Worm (Caenorhabditis elegans) whole organism, young adult: ENCODE data around the gene bre-1.

Source experiments
- B0035.1 ChIP-seq: sonication (generic microtip); optimal IDR thresholded peaks from 2 replicates; lab custom pipeline; 2016; ENCODE audit warnings: missing genetic modification characterization, mild to moderate bottlenecking, missing compliant biosample characterization, missing genotype, missing genetic modification reagents
- F10E7.11 ChIP-seq: sonication (generic microtip); optimal IDR thresholded peaks from 2 replicates; lab custom pipeline; 2017; ENCODE audit warnings: mild to moderate bottlenecking, missing genetic modification characterization, moderate library complexity, missing compliant biosample characterization
- F33H1.4 ChIP-seq: fragments of 200-800 bp; sonication (Bioruptor generic); IDR thresholded peaks from 2 replicates; pipeline ENCODE4 v1.3.6; 2022; ENCODE audit warnings: missing genetic modification reagents, missing genetic modification characterization, missing compliant biosample characterization
- T07F8.4 ChIP-seq: sonication (generic microtip); optimal IDR thresholded peaks from 2 replicates; lab custom pipeline; 2016; ENCODE audit warnings: mild to moderate bottlenecking, missing genetic modification characterization, moderate library complexity, missing compliant biosample characterization
- Y53F4B.3 ChIP-seq: fragments of 200-800 bp; sonication (Bioruptor generic); IDR thresholded peaks from 2 replicates; pipeline ENCODE4 v1.3.6; 2022; ENCODE audit warnings: missing genetic modification reagents, missing genetic modification characterization, missing compliant biosample characterization
- Y79H2A.3 ChIP-seq: fragments of 200-800 bp; sonication (Bioruptor generic); conservative IDR thresholded peaks from 2 replicates; pipeline ENCODE4 v1.3.6; 2022; ENCODE audit warnings: missing genetic modification reagents, missing genetic modification characterization, missing compliant biosample characterization
- Y95B8A.8 ChIP-seq: fragments of 200-800 bp; sonication (Bioruptor generic); IDR thresholded peaks from 2 replicates; pipeline ENCODE4 v1.3.6; 2022; ENCODE audit warnings: missing genetic modification reagents, missing genetic modification characterization, missing compliant biosample characterization
- ZK185.1 ChIP-seq: sonication (generic microtip); optimal IDR thresholded peaks from 2 replicates; lab custom pipeline; 2016; ENCODE audit warnings: mild to moderate bottlenecking, missing genetic modification characterization, missing compliant biosample characterization; ENCODE audit not compliant: poor library complexity, severe bottlenecking
- ama-1 ChIP-seq, 3 experiments: fragments of 150-350 bp in 1 of 3; sonication (generic microtip) in 2 of 3; optimal IDR thresholded peaks; 2 replicates each; lab custom pipeline; 2014 to 2018; ENCODE audit warnings: missing biosample characterization in 2 of 3, missing genetic modification characterization in 2 of 3, missing genetic modification reagents in 2 of 3
- aptf-2 ChIP-seq: fragments of 200-800 bp; sonication (Bioruptor generic); conservative IDR thresholded peaks from 2 replicates; pipeline ENCODE4 v1.3.6; 2022; ENCODE audit warnings: missing genetic modification reagents, missing genetic modification characterization, missing compliant biosample characterization
- ccch-3 ChIP-seq: fragments of 200-800 bp; sonication (Bioruptor generic); optimal IDR thresholded peaks from 2 replicates; lab custom pipeline; 2018; ENCODE audit warnings: mild to moderate bottlenecking, missing genetic modification characterization, missing compliant biosample characterization
- cebp-2 ChIP-seq: fragments of 200-800 bp; sonication (Bioruptor generic); IDR thresholded peaks from 2 replicates; pipeline ENCODE4 v1.3.6; 2022; ENCODE audit warnings: missing genetic modification characterization, missing compliant biosample characterization
- egl-18 ChIP-seq: fragments of 200-800 bp; sonication (Bioruptor generic); IDR thresholded peaks from 2 replicates; pipeline ENCODE4 v1.3.6; 2022; ENCODE audit warnings: missing genetic modification reagents, missing genetic modification characterization, missing compliant biosample characterization
- ekl-4 ChIP-seq: fragments of 200-800 bp; sonication (Bioruptor generic); IDR thresholded peaks from 2 replicates; pipeline ENCODE4 v1.3.6; 2022; ENCODE audit warnings: missing genetic modification reagents, missing genetic modification characterization, missing compliant biosample characterization
- gei-17 ChIP-seq: fragments of 200-800 bp; sonication (Bioruptor generic); optimal IDR thresholded peaks from 2 replicates; lab custom pipeline; 2018; ENCODE audit warnings: mild to moderate bottlenecking, missing genetic modification characterization, missing compliant biosample characterization
- hlh-12 ChIP-seq: sonication (generic microtip); optimal IDR thresholded peaks from 2 replicates; lab custom pipeline; 2016; ENCODE audit warnings: missing genetic modification characterization, missing compliant biosample characterization
- hmg-20 ChIP-seq: fragments of 200-800 bp; sonication (Bioruptor generic); IDR thresholded peaks from 2 replicates; pipeline ENCODE4 v1.3.6; 2022; ENCODE audit warnings: missing genetic modification reagents, missing genetic modification characterization, missing compliant biosample characterization
- hrde-1 ChIP-seq: sonication (generic microtip); optimal IDR thresholded peaks from 2 replicates; lab custom pipeline; 2016; ENCODE audit warnings: missing genetic modification characterization, mild to moderate bottlenecking, missing compliant biosample characterization, moderate library complexity, missing genotype, missing genetic modification reagents, borderline replicate concordance
- hsf-1 ChIP-seq: fragments of 200-800 bp; sonication (Bioruptor generic); IDR thresholded peaks from 2 replicates; pipeline ENCODE4 v1.3.6; 2022; ENCODE audit warnings: missing genetic modification reagents, missing genetic modification characterization, missing compliant biosample characterization
- lin-54 ChIP-seq: fragments of 200-800 bp; sonication (Bioruptor generic); optimal IDR thresholded peaks from 2 replicates; lab custom pipeline; 2018; ENCODE audit warnings: mild to moderate bottlenecking, missing genetic modification characterization, missing compliant biosample characterization
- lir-1 ChIP-seq: fragments of 200-800 bp; sonication (Bioruptor generic); conservative IDR thresholded peaks from 2 replicates; pipeline ENCODE4 v1.3.6; 2022; ENCODE audit warnings: missing genetic modification reagents, missing genetic modification characterization, missing compliant biosample characterization
- lsl-1 ChIP-seq: fragments of 200-800 bp; sonication (Bioruptor generic); optimal IDR thresholded peaks from 2 replicates; lab custom pipeline; 2018; ENCODE audit warnings: mild to moderate bottlenecking, missing genetic modification characterization, moderate library complexity, missing compliant biosample characterization
- madf-10 ChIP-seq: sonication (generic microtip); optimal IDR thresholded peaks from 2 replicates; lab custom pipeline; 2016; ENCODE audit warnings: mild to moderate bottlenecking, missing genetic modification characterization, missing compliant biosample characterization
- mcd-1 ChIP-seq: fragments of 200-800 bp; sonication (Bioruptor generic); IDR thresholded peaks from 2 replicates; pipeline ENCODE4 v1.3.6; 2022; ENCODE audit warnings: missing genetic modification reagents, missing genetic modification characterization, missing compliant biosample characterization
- mxl-1 ChIP-seq: sonication (generic microtip); optimal IDR thresholded peaks from 2 replicates; lab custom pipeline; 2016; ENCODE audit warnings: missing genetic modification characterization, missing compliant biosample characterization
- nhr-120 ChIP-seq: fragments of 200-800 bp; sonication (Bioruptor generic); IDR thresholded peaks from 2 replicates; pipeline ENCODE4 v1.3.6; 2022; ENCODE audit warnings: missing genetic modification characterization, missing compliant biosample characterization
- nhr-90 ChIP-seq: sonication (generic microtip); optimal IDR thresholded peaks from 2 replicates; lab custom pipeline; 2016; ENCODE audit warnings: missing genotype, mild to moderate bottlenecking, missing genetic modification characterization, missing compliant biosample characterization
- pbrm-1 ChIP-seq: fragments of 200-800 bp; sonication (Bioruptor generic); IDR thresholded peaks from 2 replicates; pipeline ENCODE4 v1.3.6; 2022; ENCODE audit warnings: missing genetic modification reagents, missing genetic modification characterization, missing compliant biosample characterization
- pha-4 ChIP-seq: fragments of 150-350 bp; sonication (generic microtip); optimal IDR thresholded peaks from 2 replicates; lab custom pipeline; 2014; ENCODE audit warnings: missing biosample characterization, missing genetic modification reagents, missing genetic modification characterization
- snpc-3.4 ChIP-seq: sonication (generic microtip); optimal IDR thresholded peaks from 2 replicates; lab custom pipeline; 2017; ENCODE audit warnings: missing genetic modification characterization, mild to moderate bottlenecking, missing compliant biosample characterization, antibody characterized with exemption, moderate library complexity, missing genotype, missing genetic modification reagents
- tbp1 ChIP-seq: fragments of 200-800 bp; sonication (Bioruptor generic); optimal IDR thresholded peaks from 2 replicates; lab custom pipeline; 2018; ENCODE audit warnings: mild to moderate bottlenecking, missing genetic modification characterization, missing compliant biosample characterization
- tbx-9 ChIP-seq: sonication (generic microtip); optimal IDR thresholded peaks from 2 replicates; lab custom pipeline; 2016; ENCODE audit warnings: borderline replicate concordance, missing genetic modification characterization, inconsistent platforms, missing compliant biosample characterization
- xnd-1 ChIP-seq: sonication (generic microtip); optimal IDR thresholded peaks from 2 replicates; lab custom pipeline; 2016; ENCODE audit warnings: missing genotype, missing genetic modification reagents, missing genetic modification characterization, missing compliant biosample characterization
- zfh-2 ChIP-seq: fragments of 200-800 bp; sonication (Bioruptor generic); conservative IDR thresholded peaks from 2 replicates; pipeline ENCODE4 v1.3.6; 2022; ENCODE audit warnings: missing genetic modification reagents, missing genetic modification characterization, missing compliant biosample characterization
- ztf-18 ChIP-seq: sonication (generic microtip); optimal IDR thresholded peaks from 2 replicates; lab custom pipeline; 2016; ENCODE audit warnings: missing genotype, mild to moderate bottlenecking, missing genetic modification characterization, missing compliant biosample characterization
- ztf-25 ChIP-seq: fragments of 200-800 bp; sonication (Bioruptor generic); IDR thresholded peaks from 2 replicates; pipeline ENCODE4 v1.3.6; 2022; ENCODE audit warnings: missing genetic modification reagents, missing genetic modification characterization, missing compliant biosample characterization
- ztf-26 ChIP-seq: sonication (generic microtip); optimal IDR thresholded peaks from 2 replicates; lab custom pipeline; 2017; ENCODE audit warnings: missing genetic modification characterization, missing compliant biosample characterization
- ztf-6 ChIP-seq: fragments of 200-800 bp; sonication (Bioruptor generic); IDR thresholded peaks from 2 replicates; pipeline ENCODE4 v1.3.6; 2022; ENCODE audit warnings: missing genetic modification reagents, missing genetic modification characterization, missing compliant biosample characterization

Gene bre-1

ce11 chrIV:9021245-9021779 is 34.2 kb downstream of the bre-1 start:
- TF ChIP-seq aptf-2 (no peak), hrde-1 (tag; lab: Kevin White, UChicago) (no peak), hsf-1 (GFP tag; lab: Robert Waterston, UW) (no peak), lir-1 (GFP tag; lab: Robert Waterston, UW) (no peak), lin-54 (GFP tag; lab: Kevin White, UChicago) (no peak), egl-18 (GFP tag; lab: Robert Waterston, UW) (no peak), cebp-2 (GFP tag; lab: Robert Waterston, UW) (no peak), ccch-3 (no peak), T07F8.4 (no peak), mcd-1 (GFP tag; lab: Robert Waterston, UW) (no peak), gei-17 (GFP tag; lab: Kevin White, UChicago) (no peak), lsl-1 (GFP tag; lab: Kevin White, UChicago) (no peak), ekl-4 (GFP tag; lab: Robert Waterston, UW) (no peak), zfh-2 (GFP tag; lab: Robert Waterston, UW) (no peak), nhr-90 (no peak), snpc-3.4 (tag; lab: Kevin White, UChicago) (no peak), ama-1 (optimal IDR thresholded peaks at IDR 0.05; lab: Kevin White, UChicago) (no peak), ama-1 (GFP tag; optimal IDR thresholded peaks at IDR 0.05; lab: Kevin White, UChicago) (no peak)

ce11 chrIV:9032550-9032949 is 45.5 kb downstream of the bre-1 start, which contains the start of gene C53D6.6:
TSS of gene C53D6.6 (minus strand) at chrIV:9032667.
- no peak for TF ChIP-seq ztf-25
- no peak for TF ChIP-seq B0035.1
- TF ChIP-seq nhr-120 (GFP tag; lab: Robert Waterston, UW) = no peak
- no peak for TF ChIP-seq hsf-1 (GFP tag; lab: Robert Waterston, UW)
- no peak for TF ChIP-seq ztf-26
- TF ChIP-seq tbx-9 (tag; lab: Kevin White, UChicago) = no peak
- TF ChIP-seq mxl-1 (tag; lab: Kevin White, UChicago) = no peak
- TF ChIP-seq Y53F4B.3 (GFP tag; lab: Robert Waterston, UW) = no peak
- TF ChIP-seq ztf-18 (tag; lab: Kevin White, UChicago) = no peak
- TF ChIP-seq ZK185.1 (tag; lab: Kevin White, UChicago) = no peak

- TF ChIP-seq F33H1.4 (GFP tag; lab: Robert Waterston, UW) (no peak), lsl-1 (GFP tag; lab: Kevin White, UChicago) (no peak), Y79H2A.3 (GFP tag; lab: Robert Waterston, UW) (no peak), aptf-2 (no peak), mcd-1 (GFP tag; lab: Robert Waterston, UW) (no peak), hlh-12 (no peak), madf-10 (tag; lab: Kevin White, UChicago) (no peak), pha-4 (no peak), T07F8.4 (no peak), lin-54 (GFP tag; lab: Kevin White, UChicago) (no peak), xnd-1 (tag; lab: Kevin White, UChicago) (no peak), Y95B8A.8 (GFP tag; lab: Robert Waterston, UW) (no peak), pbrm-1 (no peak), hmg-20 (no peak), ztf-6 (no peak), F10E7.11 (no peak), tbp1 (no peak)
Observed at ce11 chrIV:9034340-9034739, 47.3 kb downstream of the bre-1 start, which contains the start of gene C53D6.10. TSS of gene C53D6.10 (minus strand) at chrIV:9034440.
